Fruit fly (Drosophila melanogaster) whole organism, embryonic: ENCODE results near the gene Fpgs1.

Experiments
- Aef1 ChIP-seq: fragments of 200-800 bp; sonication (Bioruptor generic); IDR thresholded peaks from 3 replicates; pipeline ENCODE4 v1.3.6; 2022; ENCODE audit warnings: missing biosample characterization, missing genetic modification characterization
- CG2129 ChIP-seq: fragments of 200-800 bp; sonication (Bioruptor generic); IDR thresholded peaks from 2 replicates; pipeline ENCODE4 v1.3.6; 2022; ENCODE audit warnings: missing biosample characterization, missing genetic modification characterization; ENCODE audit not compliant: partially characterized antibody
- D19A ChIP-seq: fragments of 200-800 bp; optimal IDR thresholded peaks from 3 replicates; lab custom pipeline; 2019; ENCODE audit warnings: missing biosample characterization, mild to moderate bottlenecking, missing genetic modification characterization, moderate library complexity
- Deaf1 ChIP-seq: fragments of 200-800 bp; optimal IDR thresholded peaks from 3 replicates; lab custom pipeline; 2019; ENCODE audit warnings: missing biosample characterization, mild to moderate bottlenecking, missing genetic modification characterization, moderate library complexity
- ash1 ChIP-seq: fragments of 200-800 bp; sonication (Bioruptor generic); optimal IDR thresholded peaks from 2 replicates; lab custom pipeline; 2018; ENCODE audit warnings: missing biosample characterization, mild to moderate bottlenecking, missing genetic modification characterization
- bcd ChIP-seq: fragments of 200-800 bp; sonication (Bioruptor generic); optimal IDR thresholded peaks from 2 replicates; lab custom pipeline; 2017; ENCODE audit warnings: missing biosample characterization, mild to moderate bottlenecking, missing genetic modification characterization
- sens ChIP-seq: fragments of 200-800 bp; sonication (Bioruptor generic); peaks from one replicate; lab custom pipeline; 2016; ENCODE audit warnings: missing biosample characterization, missing genetic modification characterization

DNA sequence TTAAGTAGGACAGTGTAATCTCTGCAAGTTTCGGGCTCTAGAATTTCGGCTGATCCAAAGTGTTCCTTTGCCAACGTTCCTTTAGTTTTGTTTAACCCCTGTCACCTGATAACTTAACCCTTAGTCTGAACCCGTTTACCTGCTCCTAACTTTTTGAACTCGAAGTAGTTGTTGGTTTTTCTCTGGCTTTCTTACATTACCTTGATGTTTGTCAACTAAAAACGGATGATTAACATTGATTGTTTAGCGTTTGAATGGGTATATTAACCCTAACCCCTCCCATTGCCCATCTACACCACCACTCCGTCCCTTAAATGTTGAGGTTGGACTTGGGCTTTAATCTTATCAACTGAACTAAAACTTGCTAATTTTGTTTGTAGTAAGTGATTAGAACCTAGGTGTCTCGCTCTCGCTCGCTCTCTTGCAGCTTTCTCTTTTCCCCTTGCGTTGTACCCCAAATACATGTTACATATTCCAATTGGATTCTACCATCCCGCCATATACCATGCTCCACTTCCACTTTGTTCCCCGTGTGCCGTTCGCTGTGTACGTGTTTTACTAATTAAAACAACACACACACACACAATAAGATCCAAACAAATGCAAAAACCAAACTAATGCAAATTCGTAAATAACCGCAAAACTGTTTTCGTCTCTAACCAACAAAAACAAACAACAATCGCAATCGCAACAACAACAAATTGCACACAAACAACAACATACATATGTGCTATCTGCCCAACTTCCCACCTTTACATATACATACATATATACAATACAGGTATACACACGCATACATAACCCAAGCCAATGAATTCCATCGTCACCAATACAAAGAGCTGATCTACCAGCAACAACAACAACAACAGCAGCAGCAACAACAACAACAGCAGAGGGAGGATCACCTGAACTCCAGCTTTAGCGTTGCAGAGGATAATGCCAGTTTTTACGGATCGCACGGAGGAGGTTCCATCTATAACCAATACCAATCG, 10.6 kb upstream of the Fpgs1 start:
- TF ChIP-seq Aef1 (GFP tag; lab: Robert Waterston, UW) (no peak; the same call in 2 of the 3 replicates), D19A (tag; lab: Kevin White, UChicago) (no peak), Deaf1 (no peak), CG2129 (GFP tag; lab: Robert Waterston, UW) (no peak), sens (GFP tag; lab: Kevin White, UChicago) (peak; percentile 50), bcd (no peak), ash1 (no peak)
